Fruit fly (Drosophila melanogaster): Measurements from ENCODE around the gene Arr2.

Gene Arr2

DNA sequence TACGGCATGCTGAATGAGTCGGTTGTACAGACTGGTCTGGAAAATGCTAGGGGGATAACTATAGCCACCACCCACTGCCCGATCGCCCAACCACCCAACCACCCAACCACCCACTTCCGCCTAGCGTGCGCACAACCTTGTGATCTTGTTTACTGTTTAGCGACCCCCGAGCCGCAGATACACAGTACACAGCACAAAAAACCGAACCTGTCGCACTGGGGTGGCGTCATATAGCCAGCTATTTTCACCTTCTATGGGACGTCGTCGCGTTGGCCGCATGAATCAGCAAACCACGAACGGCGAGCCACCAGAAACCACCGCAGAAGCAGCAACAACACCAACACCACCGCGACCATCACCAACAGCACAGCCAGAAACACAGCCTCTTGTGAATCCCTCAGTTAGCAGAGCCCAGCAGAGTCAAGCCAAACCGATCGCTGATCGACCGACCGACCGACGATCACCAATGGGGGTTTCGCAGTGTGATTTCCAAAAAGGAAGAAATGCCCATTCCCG is 26.4 kb upstream of the Arr2 start:
- no peak for TF ChIP-seq ato (GFP tag; IDR thresholded peaks at IDR 0.05; ENCODE audit: partially characterized antibody)
- no peak for TF ChIP-seq tna (GFP tag; IDR thresholded peaks at IDR 0.05; ENCODE audit: partially characterized antibody)
- no peak for TF ChIP-seq Ets97D (GFP tag; optimal IDR thresholded peaks at IDR 0.05)
- no peak for TF ChIP-seq gcm2 (GFP tag; optimal IDR thresholded peaks at IDR 0.05)
- TF ChIP-seq unc-4 (GFP tag; IDR thresholded peaks at IDR 0.05; ENCODE audit: partially characterized antibody): no peak
- no peak for TF ChIP-seq CG12391 (tag; optimal IDR thresholded peaks at IDR 0.05)
- TF ChIP-seq CG14965 (GFP tag; optimal IDR thresholded peaks at IDR 0.05; ENCODE audit: borderline replicate concordance): no peak
- 0 out of 3 replicates have a peak, but pooled peaks have one; percentile 5 for TF ChIP-seq Dbx (GFP tag; IDR thresholded peaks at IDR 0.05)
- peak; percentile 25 for TF ChIP-seq CG10147 (GFP tag; optimal IDR thresholded peaks at IDR 0.05)
- TF ChIP-seq CG1647 (GFP tag; optimal IDR thresholded peaks at IDR 0.05): no peak
- TF ChIP-seq C15 (GFP tag; IDR thresholded peaks at IDR 0.05): no peak
- TF ChIP-seq sd (tag; optimal IDR thresholded peaks at IDR 0.05): no peak
- TF ChIP-seq Mad (GFP tag; optimal IDR thresholded peaks at IDR 0.05): no peak
- TF ChIP-seq Opbp (GFP tag; IDR thresholded peaks at IDR 0.05; ENCODE audit: partially characterized antibody): 0 out of 3 replicates have a peak, but pooled peaks have one; percentile 7
- TF ChIP-seq CG3726 (GFP tag; IDR thresholded peaks at IDR 0.05): no peak
- TF ChIP-seq z (GFP tag; IDR thresholded peaks at IDR 0.05): no peak
- TF ChIP-seq scrt (GFP tag; optimal IDR thresholded peaks at IDR 0.05): no peak
- no peak for TF ChIP-seq YL-1 (GFP tag; optimal IDR thresholded peaks at IDR 0.05)
- no peak for TF ChIP-seq CG10979 (tag; optimal IDR thresholded peaks at IDR 0.05)
- TF ChIP-seq jing (GFP tag; optimal IDR thresholded peaks at IDR 0.05): no peak
- no peak for TF ChIP-seq pfk (GFP tag; optimal IDR thresholded peaks at IDR 0.05)
- TF ChIP-seq NC2β (GFP tag; optimal IDR thresholded peaks at IDR 0.05): no peak
- no peak for TF ChIP-seq chm (GFP tag; IDR thresholded peaks at IDR 0.05)
- TF ChIP-seq CG12769 (tag; optimal IDR thresholded peaks at IDR 0.05): peak; percentile 99
- TF ChIP-seq CG10366 (GFP tag; IDR thresholded peaks at IDR 0.05): 0 out of 2 replicates have a peak, but pooled peaks have one; percentile 12
- no peak for TF ChIP-seq CG18262 (tag; optimal IDR thresholded peaks at IDR 0.05)
- TF ChIP-seq CG3407 (GFP tag; optimal IDR thresholded peaks at IDR 0.05): no peak
- TF ChIP-seq dmrt99B (tag; optimal IDR thresholded peaks at IDR 0.05): no peak
- TF ChIP-seq caup (GFP tag; optimal IDR thresholded peaks at IDR 0.05; ENCODE audit: severe bottlenecking): no peak
- TF ChIP-seq Sry-β (GFP tag; optimal IDR thresholded peaks at IDR 0.05): no peak
- TF ChIP-seq Kr (GFP tag; optimal IDR thresholded peaks at IDR 0.05): no peak
- TF ChIP-seq CG5180 (GFP tag; optimal IDR thresholded peaks at IDR 0.05): no peak
- TF ChIP-seq eyg (GFP tag; optimal IDR thresholded peaks at IDR 0.05): no peak
- no peak for TF ChIP-seq nerfin-2 (GFP tag; IDR thresholded peaks at IDR 0.05; ENCODE audit: partially characterized antibody)
- no peak for TF ChIP-seq HHEX (GFP tag; optimal IDR thresholded peaks at IDR 0.05)
- TF ChIP-seq her (GFP tag; optimal IDR thresholded peaks at IDR 0.05): no peak
- no peak for TF ChIP-seq CG14710 (tag; optimal IDR thresholded peaks at IDR 0.05)
- TF ChIP-seq CG10565 (GFP tag; optimal IDR thresholded peaks at IDR 0.05): no peak
- TF ChIP-seq Chrac-16 (GFP tag; optimal IDR thresholded peaks at IDR 0.05): no peak
- TF ChIP-seq fru (optimal IDR thresholded peaks at IDR 0.05): no peak
- TF ChIP-seq sc (optimal IDR thresholded peaks at IDR 0.05): no peak
- TF ChIP-seq sc (GFP tag; optimal IDR thresholded peaks at IDR 0.05): no peak
- no peak for TF ChIP-seq CG13296 (GFP tag; optimal IDR thresholded peaks at IDR 0.05)
- no peak for TF ChIP-seq stc (GFP tag; IDR thresholded peaks at IDR 0.05)
- no peak for TF ChIP-seq CG8290 (GFP tag; optimal IDR thresholded peaks at IDR 0.05)
- TF ChIP-seq CG8290 (tag; optimal IDR thresholded peaks at IDR 0.05): peak in 1 of 2 experiments; percentile 20
- TF ChIP-seq Ptx1 (GFP tag; IDR thresholded peaks at IDR 0.05): no peak
- TF ChIP-seq ro (GFP tag; IDR thresholded peaks at IDR 0.05): no peak
- TF ChIP-seq CG43689 (GFP tag; IDR thresholded peaks at IDR 0.05): 0 out of 2 replicates have a peak, but pooled peaks have one; percentile 11
- no peak for TF ChIP-seq knrl (GFP tag; IDR thresholded peaks at IDR 0.05; ENCODE audit: partially characterized antibody)
- TF ChIP-seq gcm (GFP tag; optimal IDR thresholded peaks at IDR 0.05): no peak

Data from whole organism, embryonic.